Worm (Caenorhabditis elegans): ENCODE results near the gene C06H5.12.

ce11 chrV:17918726-17919125, 24.1 kb downstream of the C06H5.12 start, which contains the start of gene C06H5.8:
- TF ChIP-seq madf-10 (tag; optimal IDR thresholded peaks at IDR 0.05), result no peak
- TF ChIP-seq nhr-80 (tag; optimal IDR thresholded peaks at IDR 0.05), result no peak
- no peak for TF ChIP-seq mes-4 (tag; optimal IDR thresholded peaks at IDR 0.05)
- TF ChIP-seq ZK185.1 (tag; optimal IDR thresholded peaks at IDR 0.05; ENCODE audit: poor library complexity, severe bottlenecking), result no peak
- no peak for TF ChIP-seq snpc-4 (GFP tag; optimal IDR thresholded peaks at IDR 0.05)
- TF ChIP-seq snpc-4 (tag; optimal IDR thresholded peaks at IDR 0.05), result no peak

Data from whole organism, young adult.